Worm (Caenorhabditis elegans): ENCODE data around the gene dod-23.
A peak's percentile ranks its signal among the peaks of the same experiment; 100 is the strongest.

Gene dod-23

ce11 chrII:8435005-8435404 is 36.0 kb upstream of the dod-23 start, which contains the start of gene acp-4:
TSS of gene acp-4 (minus strand) at chrII:8435105.
- TF ChIP-seq ceh-28 (tag; optimal IDR thresholded peaks at IDR 0.05) (no peak), mdl-1 (tag; optimal IDR thresholded peaks at IDR 0.05) (no peak), lin-15B (tag; optimal IDR thresholded peaks at IDR 0.05) (no peak), ztf-4 (tag; optimal IDR thresholded peaks at IDR 0.05) (no peak), daf-12 (tag; optimal IDR thresholded peaks at IDR 0.05) (no peak)

ce11 chrII:8431954-8432353 is 33.0 kb upstream of the dod-23 start, which contains the start of gene acp-2:
TSS of gene acp-2 (minus strand) at chrII:8432054.
- TF ChIP-seq zag-1 (tag; optimal IDR thresholded peaks at IDR 0.05) (no peak), nhr-67 (tag; optimal IDR thresholded peaks at IDR 0.05) (no peak), sea-2 (GFP tag; optimal IDR thresholded peaks at IDR 0.05) (no peak), fkh-2 (tag; optimal IDR thresholded peaks at IDR 0.05) (no peak), ztf-11 (tag; optimal IDR thresholded peaks at IDR 0.05) (no peak), pqm-1 (tag; optimal IDR thresholded peaks at IDR 0.05) (no peak), ztf-4 (tag; optimal IDR thresholded peaks at IDR 0.05) (no peak), nhr-23 (tag; optimal IDR thresholded peaks at IDR 0.05) (no peak), pha-4 (tag; optimal IDR thresholded peaks at IDR 0.05) (no peak), egl-5 (tag; optimal IDR thresholded peaks at IDR 0.05) (no peak), eor-1 (tag; optimal IDR thresholded peaks at IDR 0.05) (no peak), nhr-28 (tag; optimal IDR thresholded peaks at IDR 0.05) (no peak), mdl-1 (tag; optimal IDR thresholded peaks at IDR 0.05) (no peak), ceh-82 (tag; optimal IDR thresholded peaks at IDR 0.05) (no peak), nhr-237 (tag; optimal IDR thresholded peaks at IDR 0.05) (no peak), fos-1 (tag; optimal IDR thresholded peaks at IDR 0.05) (no peak)

ce11 chrII:8428947-8429919 is 30.3 kb upstream of the dod-23 start:
- no peak for TF ChIP-seq ZK546.5 (tag; optimal IDR thresholded peaks at IDR 0.05)
- no peak for TF ChIP-seq mdl-1 (tag; optimal IDR thresholded peaks at IDR 0.05)
- TF ChIP-seq lin-39 (tag; optimal IDR thresholded peaks at IDR 0.05): no peak
- peak; percentile 53 for TF ChIP-seq nhr-23 (tag; optimal IDR thresholded peaks at IDR 0.05)
- no peak for TF ChIP-seq daf-12 (tag; optimal IDR thresholded peaks at IDR 0.05)
- TF ChIP-seq ztf-11 (tag; optimal IDR thresholded peaks at IDR 0.05): no peak
- peak; percentile 39 for TF ChIP-seq nhr-25 (tag; optimal IDR thresholded peaks at IDR 0.05)
- no peak for TF ChIP-seq nhr-43 (tag; optimal IDR thresholded peaks at IDR 0.05; ENCODE audit: poor library complexity, severe bottlenecking)
- no peak for TF ChIP-seq elt-1 (tag; optimal IDR thresholded peaks at IDR 0.05)
- no peak for TF ChIP-seq nhr-28 (tag; optimal IDR thresholded peaks at IDR 0.05)
- no peak for TF ChIP-seq nhr-67 (tag; optimal IDR thresholded peaks at IDR 0.05)
- peak; percentile 32 for TF ChIP-seq nfya-1 (tag; optimal IDR thresholded peaks at IDR 0.05; ENCODE audit: insufficient read depth)
- TF ChIP-seq pha-4 (tag; optimal IDR thresholded peaks at IDR 0.05): peak; percentile 38
- TF ChIP-seq ceh-9 (tag; optimal IDR thresholded peaks at IDR 0.05): no peak
- no peak for TF ChIP-seq nhr-11 (tag; optimal IDR thresholded peaks at IDR 0.05)
- TF ChIP-seq elt-2 (tag; optimal IDR thresholded peaks at IDR 0.05): no peak
- TF ChIP-seq pqm-1 (tag; optimal IDR thresholded peaks at IDR 0.05): no peak
- no peak for TF ChIP-seq ceh-82 (tag; optimal IDR thresholded peaks at IDR 0.05)
- no peak for TF ChIP-seq ztf-4 (tag; optimal IDR thresholded peaks at IDR 0.05)
- no peak for TF ChIP-seq unc-39 (tag; optimal IDR thresholded peaks at IDR 0.05)
- TF ChIP-seq unc-62 (GFP tag; optimal IDR thresholded peaks at IDR 0.05): no peak
- no peak for TF ChIP-seq tbx-2 (tag; optimal IDR thresholded peaks at IDR 0.05)
- no peak for TF ChIP-seq jun-1 (tag; optimal IDR thresholded peaks at IDR 0.05)
- TF ChIP-seq zag-1 (tag; optimal IDR thresholded peaks at IDR 0.05): no peak
- TF ChIP-seq fkh-2 (tag; optimal IDR thresholded peaks at IDR 0.05): no peak
- no peak for TF ChIP-seq ceh-16 (tag; optimal IDR thresholded peaks at IDR 0.05)
- no peak for TF ChIP-seq egl-5 (tag; optimal IDR thresholded peaks at IDR 0.05)
- no peak for TF ChIP-seq ceh-28 (tag; optimal IDR thresholded peaks at IDR 0.05)

ce11 chrII:8428758-8428946 is 29.7 kb upstream of the dod-23 start, which contains the start of gene F14E5.2:
TSS of gene F14E5.2 (minus strand) at chrII:8428858.
- TF ChIP-seq nhr-11 (tag; optimal IDR thresholded peaks at IDR 0.05): no peak
- no peak for TF ChIP-seq ztf-4 (tag; optimal IDR thresholded peaks at IDR 0.05)
- no peak for TF ChIP-seq nfya-1 (tag; optimal IDR thresholded peaks at IDR 0.05; ENCODE audit: insufficient read depth)
- TF ChIP-seq R02D3.7 (tag; optimal IDR thresholded peaks at IDR 0.05): no peak
- TF ChIP-seq ceh-28 (tag; optimal IDR thresholded peaks at IDR 0.05): no peak
- no peak for TF ChIP-seq nhr-77 (tag; optimal IDR thresholded peaks at IDR 0.05)
- no peak for TF ChIP-seq nhr-12 (tag; optimal IDR thresholded peaks at IDR 0.05)
- no peak for TF ChIP-seq ZK546.5 (tag; optimal IDR thresholded peaks at IDR 0.05)
- TF ChIP-seq nhr-28 (tag; optimal IDR thresholded peaks at IDR 0.05): no peak
- no peak for TF ChIP-seq elt-3 (tag; optimal IDR thresholded peaks at IDR 0.05)
- TF ChIP-seq nhr-76 (tag; optimal IDR thresholded peaks at IDR 0.05): no peak
- TF ChIP-seq aly-2 (tag; optimal IDR thresholded peaks at IDR 0.05): no peak
- TF ChIP-seq skn-1 (tag; optimal IDR thresholded peaks at IDR 0.05): no peak
- no peak for TF ChIP-seq ztf-11 (tag; optimal IDR thresholded peaks at IDR 0.05)
- no peak for TF ChIP-seq unc-62 (GFP tag; optimal IDR thresholded peaks at IDR 0.05)
- TF ChIP-seq fos-1 (tag; optimal IDR thresholded peaks at IDR 0.05): no peak

All from whole organism, L3 larva.